Worm (Caenorhabditis elegans): ENCODE measurements around the gene pole-4.
A peak's percentile ranks its signal among the peaks of the same experiment; 100 is the strongest.

Gene pole-4

DNA sequence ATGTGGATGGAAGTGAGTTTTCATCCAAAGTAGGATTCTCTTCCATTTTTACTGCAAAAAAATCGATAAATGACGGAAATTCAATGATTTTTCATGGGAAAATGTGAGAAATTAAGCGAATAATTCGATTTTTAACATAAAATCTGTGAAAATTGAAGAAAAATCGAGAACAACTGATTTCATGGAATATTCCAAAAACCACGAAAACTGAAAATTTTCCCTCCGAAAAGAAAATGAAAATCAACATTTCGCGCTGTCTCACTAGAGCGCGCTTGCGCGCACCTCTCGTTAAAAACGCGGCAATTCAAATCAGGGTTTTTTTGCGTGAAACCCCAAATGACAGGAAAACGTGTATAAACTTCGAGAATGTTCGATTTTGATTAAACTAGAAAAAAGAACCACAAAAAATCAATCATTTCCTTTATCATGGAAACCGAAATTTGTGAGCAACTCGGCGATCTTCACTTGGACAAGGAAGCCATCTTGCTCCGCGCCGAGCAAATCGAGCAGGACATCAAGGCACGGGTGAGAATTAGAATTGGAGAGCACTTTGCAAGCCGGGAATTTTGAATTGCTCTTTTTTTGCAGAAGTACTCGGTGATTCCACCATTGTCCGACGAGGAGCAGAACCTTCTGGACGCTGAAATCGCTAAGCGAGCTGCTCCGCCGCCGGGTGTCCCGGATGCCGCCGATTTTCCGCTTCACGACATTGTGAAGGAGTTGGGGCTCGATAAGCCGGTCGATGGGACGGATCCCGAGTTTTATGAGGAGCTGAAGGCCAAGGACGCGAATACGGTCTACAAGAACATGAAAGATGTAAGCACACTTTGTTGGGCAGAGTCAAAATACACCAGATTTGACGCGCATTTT, 41.4 kb upstream of the pole-4 start, which contains the start of the genes Y53F4B.9 and Y53F4B.11 (continued):
- TF ChIP-seq mxl-1 (tag; optimal IDR thresholded peaks at IDR 0.05) = no peak
- TF ChIP-seq him-1 (tag; optimal IDR thresholded peaks at IDR 0.05) = peak; percentile 55
- peak; percentile 75; the same call in 1 of the 2 replicates for TF ChIP-seq ztf-28 (GFP tag; IDR thresholded peaks at IDR 0.05)
- peak; percentile 98 for TF ChIP-seq mcd-1 (GFP tag; IDR thresholded peaks at IDR 0.05)
- TF ChIP-seq mel-28 (tag; optimal IDR thresholded peaks at IDR 0.05; ENCODE audit: borderline replicate concordance) = no peak
- TF ChIP-seq let-526 (GFP tag; IDR thresholded peaks at IDR 0.05) = no peak
- peak; percentile 100 for TF ChIP-seq lin-54 (GFP tag; optimal IDR thresholded peaks at IDR 0.05)
- TF ChIP-seq lin-35 (GFP tag; optimal IDR thresholded peaks at IDR 0.05) = peak; percentile 89 to 97 (median 92)
- no peak for TF ChIP-seq ztf-3 (GFP tag; optimal IDR thresholded peaks at IDR 0.05)
- no peak for TF ChIP-seq ets-4 (GFP tag; optimal IDR thresholded peaks at IDR 0.05)
- peak; percentile 88 for TF ChIP-seq F33H1.4 (GFP tag; IDR thresholded peaks at IDR 0.05)
- TF ChIP-seq unc-130 (GFP tag; optimal IDR thresholded peaks at IDR 0.05) = peak; percentile 86
- TF ChIP-seq tbp1 (GFP tag; optimal IDR thresholded peaks at IDR 0.05) = peak; percentile 71
- no peak for TF ChIP-seq cebp-2 (GFP tag; IDR thresholded peaks at IDR 0.05)
- peak; percentile 99 for TF ChIP-seq D2030.7 (GFP tag; IDR thresholded peaks at IDR 0.05)
- peak; percentile 88 for TF ChIP-seq ceh-100 (GFP tag; IDR thresholded peaks at IDR 0.05)
- no peak for TF ChIP-seq F37B4.10 (GFP tag; IDR thresholded peaks at IDR 0.05)
- peak; percentile 66 for TF ChIP-seq snpc-1.1 (tag; optimal IDR thresholded peaks at IDR 0.05; ENCODE audit: insufficient read depth)
- no peak for TF ChIP-seq ztf-18 (tag; optimal IDR thresholded peaks at IDR 0.05)
- no peak for TF ChIP-seq sea-2 (GFP tag; IDR thresholded peaks at IDR 0.05)
- peak; percentile 30; the same call in 1 of the 2 replicates for TF ChIP-seq Y56A3A.18 (GFP tag; IDR thresholded peaks at IDR 0.05)
- no peak for TF ChIP-seq bed-1 (GFP tag; IDR thresholded peaks at IDR 0.05)
- TF ChIP-seq ama-1 (optimal IDR thresholded peaks at IDR 0.05) = no peak
- TF ChIP-seq ama-1 (GFP tag; optimal IDR thresholded peaks at IDR 0.05) = no peak
- TF ChIP-seq Y79H2A.3 (GFP tag; conservative IDR thresholded peaks at IDR 0.05) = 0 out of 2 replicates have a peak, but pooled peaks have one; percentile 13
- TF ChIP-seq lsy-27 (tag; optimal IDR thresholded peaks at IDR 0.05; ENCODE audit: borderline replicate concordance, insufficient read depth) = no peak
- TF ChIP-seq zfh-2 (GFP tag; conservative IDR thresholded peaks at IDR 0.05) = peak; percentile 66; the same call in 1 of the 2 replicates
- no peak for TF ChIP-seq Y53F4B.3 (GFP tag; IDR thresholded peaks at IDR 0.05)
- TF ChIP-seq nhr-90 (tag; optimal IDR thresholded peaks at IDR 0.05) = no peak
- TF ChIP-seq F52B5.7 (tag; optimal IDR thresholded peaks at IDR 0.05) = no peak
- peak; percentile 85 for TF ChIP-seq lsl-1 (GFP tag; optimal IDR thresholded peaks at IDR 0.05)
- peak; percentile 99 for TF ChIP-seq madf-6 (GFP tag; IDR thresholded peaks at IDR 0.05)
- peak; percentile 32; the same call in 1 of the 2 replicates for TF ChIP-seq egrh-3 (GFP tag; IDR thresholded peaks at IDR 0.05)
- 0 out of 2 replicates have a peak, but pooled peaks have one; percentile 21 for TF ChIP-seq egl-18 (GFP tag; IDR thresholded peaks at IDR 0.05)
- peak; percentile 94 for TF ChIP-seq hsf-1 (GFP tag; IDR thresholded peaks at IDR 0.05)
- TF ChIP-seq tlf-1 (GFP tag; optimal IDR thresholded peaks at IDR 0.05) = peak; percentile 90
- peak; percentile 94 for TF ChIP-seq madf-3 (GFP tag; IDR thresholded peaks at IDR 0.05)
- peak; percentile 53 for TF ChIP-seq snpc-4 (GFP tag; optimal IDR thresholded peaks at IDR 0.05)
- TF ChIP-seq snpc-4 (tag; optimal IDR thresholded peaks at IDR 0.05) = peak; percentile 66 to 86 (median 82)
- TF ChIP-seq B0336.3 (GFP tag; IDR thresholded peaks at IDR 0.05) = peak; percentile 92
- TF ChIP-seq attf-3 (GFP tag; conservative IDR thresholded peaks at IDR 0.05) = peak; percentile 82
- TF ChIP-seq rec-8 (tag; optimal IDR thresholded peaks at IDR 0.05) = no peak
- peak; percentile 81 for TF ChIP-seq attf-6 (GFP tag; IDR thresholded peaks at IDR 0.05)
- TF ChIP-seq nhr-27 (tag; optimal IDR thresholded peaks at IDR 0.05) = no peak
- TF ChIP-seq K11D2.4 (GFP tag; IDR thresholded peaks at IDR 0.05) = 0 out of 2 replicates have a peak, but pooled peaks have one; percentile 40
- no peak for TF ChIP-seq hlh-26 (GFP tag; conservative IDR thresholded peaks at IDR 0.05)
